Fruit fly (Drosophila melanogaster) whole organism, embryonic: ENCODE measurements around the gene eIF3d1.

ENCODE experiments used
- Asciz ChIP-seq: fragments of 200-800 bp; sonication (Bioruptor generic); optimal IDR thresholded peaks from 2 replicates; lab custom pipeline; 2017; ENCODE audit warnings: missing biosample characterization, mild to moderate bottlenecking, missing genetic modification characterization, missing genetic modification reagents
- B-H2 ChIP-seq: fragments of 200-800 bp; sonication (Bioruptor generic); optimal IDR thresholded peaks from 2 replicates; lab custom pipeline; 2018; ENCODE audit warnings: missing biosample characterization, mild to moderate bottlenecking, missing genetic modification characterization
- Bteb2 ChIP-seq: fragments of 200-800 bp; sonication (Bioruptor generic); optimal IDR thresholded peaks from 2 replicates; lab custom pipeline; 2016; ENCODE audit warnings: missing biosample characterization, missing genetic modification characterization
- CG10267 ChIP-seq: fragments of 200-800 bp; sonication (Bioruptor generic); optimal IDR thresholded peaks from 2 replicates; lab custom pipeline; 2018; ENCODE audit warnings: missing biosample characterization, mild to moderate bottlenecking, missing genetic modification characterization, moderate library complexity
- CG11093 ChIP-seq: fragments of 200-800 bp; sonication (Bioruptor generic); IDR thresholded peaks from 3 replicates; pipeline ENCODE4 v1.3.6; 2022; ENCODE audit warnings: missing biosample characterization, missing genetic modification characterization
- CG12071 ChIP-seq: fragments of 200-800 bp; sonication (Bioruptor generic); optimal IDR thresholded peaks from 3 replicates; lab custom pipeline; 2018; ENCODE audit warnings: missing biosample characterization, mild to moderate bottlenecking, missing genetic modification characterization
- CG12104 ChIP-seq: fragments of 200-800 bp; sonication (Bioruptor generic); optimal IDR thresholded peaks from 3 replicates; lab custom pipeline; 2016; ENCODE audit warnings: missing biosample characterization, missing genetic modification characterization
- CG12391 ChIP-seq: fragments of 200-800 bp; sonication (Bioruptor generic); optimal IDR thresholded peaks from 3 replicates; lab custom pipeline; 2018; ENCODE audit warnings: missing biosample characterization, mild to moderate bottlenecking, missing genetic modification characterization, moderate library complexity
- CG1602 ChIP-seq: fragments of 200-800 bp; sonication (Bioruptor generic); optimal IDR thresholded peaks from 3 replicates; lab custom pipeline; 2016; ENCODE audit warnings: missing biosample characterization, missing genetic modification characterization
- CG1603 ChIP-seq: fragments of 200-800 bp; sonication (Bioruptor generic); optimal IDR thresholded peaks from 2 replicates; lab custom pipeline; 2019; ENCODE audit warnings: missing biosample characterization, mild to moderate bottlenecking, missing genetic modification characterization, moderate library complexity
- CG16863 ChIP-seq: fragments of 200-800 bp; sonication (Bioruptor generic); optimal IDR thresholded peaks from 3 replicates; lab custom pipeline; 2016; ENCODE audit warnings: missing biosample characterization, missing genetic modification characterization
- CG17186 ChIP-seq: fragments of 200-800 bp; sonication (Bioruptor generic); optimal IDR thresholded peaks from 3 replicates; lab custom pipeline; 2017; ENCODE audit warnings: missing biosample characterization, missing genetic modification reagents, missing genetic modification characterization
- CG2712 ChIP-seq: fragments of 200-800 bp; optimal IDR thresholded peaks from 3 replicates; lab custom pipeline; 2019; ENCODE audit warnings: missing biosample characterization, mild to moderate bottlenecking, missing genetic modification characterization, moderate library complexity
- CG2875 ChIP-seq: fragments of 200-800 bp; sonication (Bioruptor generic); optimal IDR thresholded peaks from 2 replicates; lab custom pipeline; 2017; ENCODE audit warnings: missing biosample characterization, mild to moderate bottlenecking, missing genetic modification characterization, missing genetic modification reagents
- CG43689 ChIP-seq: fragments of 200-800 bp; sonication (Bioruptor generic); IDR thresholded peaks from 2 replicates; pipeline ENCODE4 v1.3.6; 2022; ENCODE audit warnings: missing biosample characterization, missing genetic modification characterization
- CG4707 ChIP-seq: fragments of 200-800 bp; sonication (Bioruptor generic); optimal IDR thresholded peaks from 2 replicates; lab custom pipeline; 2018; ENCODE audit warnings: missing biosample characterization, mild to moderate bottlenecking, missing genetic modification characterization, moderate library complexity
- CG4854 ChIP-seq: fragments of 200-800 bp; sonication (Bioruptor generic); optimal IDR thresholded peaks from 2 replicates; lab custom pipeline; 2016; ENCODE audit warnings: missing biosample characterization, missing genetic modification characterization, inconsistent platforms
- CrebB ChIP-seq: fragments of 200-800 bp; sonication (Bioruptor generic); optimal IDR thresholded peaks from 3 replicates; lab custom pipeline; 2018; ENCODE audit warnings: missing biosample characterization, mild to moderate bottlenecking, missing genetic modification characterization
- Dp ChIP-seq: fragments of 200-800 bp; sonication (Bioruptor generic); optimal IDR thresholded peaks from 2 replicates; lab custom pipeline; 2018; ENCODE audit warnings: missing biosample characterization, mild to moderate bottlenecking, missing genetic modification characterization, moderate library complexity
- HLH4C ChIP-seq: fragments of 200-800 bp; sonication (Bioruptor generic); IDR thresholded peaks from 3 replicates; pipeline ENCODE4 v1.3.6; 2022; ENCODE audit warnings: missing biosample characterization, missing genetic modification characterization; ENCODE audit not compliant: partially characterized antibody
- HmgD ChIP-seq: fragments of 200-800 bp; sonication (Bioruptor generic); optimal IDR thresholded peaks from 3 replicates; lab custom pipeline; 2016; ENCODE audit warnings: missing biosample characterization, missing genetic modification characterization
- Hmr ChIP-seq: fragments of 200-800 bp; sonication (Bioruptor generic); optimal IDR thresholded peaks from 3 replicates; lab custom pipeline; 2017; ENCODE audit warnings: mild to moderate bottlenecking, missing biosample characterization, missing genetic modification reagents, missing genetic modification characterization
- NC2β ChIP-seq: fragments of 200-800 bp; sonication (Bioruptor generic); optimal IDR thresholded peaks from 2 replicates; lab custom pipeline; 2016; ENCODE audit warnings: missing biosample characterization, missing genetic modification characterization
- Poxn ChIP-seq: fragments of 200-800 bp; sonication (Bioruptor generic); IDR thresholded peaks from 2 replicates; pipeline ENCODE4 v1.3.6; 2022; ENCODE audit warnings: missing biosample characterization, missing genetic modification characterization
- Six4 ChIP-seq: fragments of 200-800 bp; sonication (Bioruptor generic); optimal IDR thresholded peaks from 2 replicates; lab custom pipeline; 2016; ENCODE audit warnings: missing biosample characterization, missing genetic modification characterization
- Taf1 ChIP-seq: fragments of 200-800 bp; sonication (Bioruptor generic); IDR thresholded peaks from 2 replicates; pipeline ENCODE4 v1.3.6; 2022; ENCODE audit warnings: missing biosample characterization, missing genetic modification characterization
- Tbp ChIP-seq: fragments of >200 bp; optimal IDR thresholded peaks from 2 replicates; lab custom pipeline; 2018; ENCODE audit warnings: missing biosample characterization, missing genetic modification characterization
- Xbp1 ChIP-seq: fragments of 200-800 bp; sonication (Bioruptor generic); optimal IDR thresholded peaks from 3 replicates; lab custom pipeline; 2016; ENCODE audit warnings: missing biosample characterization, mild to moderate bottlenecking, missing genetic modification characterization
- cato ChIP-seq: fragments of 200-800 bp; sonication (Bioruptor generic); optimal IDR thresholded peaks from 2 replicates; lab custom pipeline; 2016; ENCODE audit warnings: missing biosample characterization, missing genetic modification characterization, borderline replicate concordance
- cg ChIP-seq: fragments of 200-800 bp; sonication (Bioruptor generic); optimal IDR thresholded peaks from 3 replicates; lab custom pipeline; 2019; ENCODE audit warnings: missing biosample characterization, mild to moderate bottlenecking, missing genetic modification characterization, moderate library complexity
- ci ChIP-seq: fragments of 200-800 bp; sonication (Bioruptor generic); IDR thresholded peaks from 3 replicates; pipeline ENCODE4 v1.3.6; 2022; ENCODE audit warnings: missing biosample characterization, missing genetic modification characterization
- ems ChIP-seq: fragments of 200-800 bp; sonication (Bioruptor generic); optimal IDR thresholded peaks from 3 replicates; lab custom pipeline; 2016; ENCODE audit warnings: missing biosample characterization, missing genetic modification characterization
- en ChIP-seq: fragments of 200-800 bp; sonication (Bioruptor generic); optimal IDR thresholded peaks from 2 replicates; lab custom pipeline; 2016; ENCODE audit warnings: missing biosample characterization, missing genetic modification characterization
- exex ChIP-seq: fragments of 200-800 bp; sonication (Bioruptor generic); optimal IDR thresholded peaks from 4 replicates; lab custom pipeline; 2018; ENCODE audit warnings: missing biosample characterization, mild to moderate bottlenecking, missing genetic modification characterization, moderate library complexity
- fd96Cb ChIP-seq: fragments of 200-800 bp; sonication (Bioruptor generic); optimal IDR thresholded peaks from 2 replicates; lab custom pipeline; 2018; ENCODE audit warnings: missing biosample characterization, mild to moderate bottlenecking, missing genetic modification characterization, moderate library complexity
- grau ChIP-seq: fragments of 200-800 bp; optimal IDR thresholded peaks from 3 replicates; lab custom pipeline; 2019; ENCODE audit warnings: missing biosample characterization, mild to moderate bottlenecking, missing genetic modification characterization, moderate library complexity
- gsb ChIP-seq: fragments of 200-800 bp; sonication (Bioruptor generic); IDR thresholded peaks from 2 replicates; pipeline ENCODE4 v1.3.6; 2022; ENCODE audit warnings: missing biosample characterization, missing genetic modification characterization
- kah ChIP-seq: fragments of 200-800 bp; sonication (Bioruptor generic); optimal IDR thresholded peaks from 2 replicates; lab custom pipeline; 2018; ENCODE audit warnings: missing biosample characterization, mild to moderate bottlenecking, missing genetic modification characterization
- ken ChIP-seq: fragments of 200-800 bp; sonication (Bioruptor generic); IDR thresholded peaks from 3 replicates; pipeline ENCODE4 v1.3.6; 2022; ENCODE audit warnings: missing biosample characterization, missing genetic modification characterization
- lmd ChIP-seq: fragments of 200-800 bp; sonication (Bioruptor generic); IDR thresholded peaks from 2 replicates; pipeline ENCODE4 v1.3.6; 2022; ENCODE audit warnings: missing biosample characterization, missing genetic modification characterization
- lov ChIP-seq, 2 experiments: fragments of 200-800 bp in 1 of 2; fragments of >200 bp in 1 of 2; sonication (Bioruptor generic) in 1 of 2; IDR thresholded peaks in 1 of 2; optimal IDR thresholded peaks in 1 of 2; 2 replicates in 1 of 2; 3 replicates in 1 of 2; pipeline versions ENCODE4 v1.3.6 to Lab custom; 2017 to 2022; ENCODE audit warnings: missing biosample characterization in 1 of 2, missing genetic modification characterization in 1 of 2
- onecut ChIP-seq: fragments of 200-800 bp; sonication (Bioruptor generic); IDR thresholded peaks from 2 replicates; pipeline ENCODE4 v1.3.6; 2022; ENCODE audit warnings: missing biosample characterization, missing genetic modification characterization
- pros ChIP-seq: fragments of 200-800 bp; sonication (Bioruptor generic); optimal IDR thresholded peaks from 3 replicates; lab custom pipeline; 2019; ENCODE audit warnings: missing biosample characterization, mild to moderate bottlenecking, missing genetic modification characterization, moderate library complexity
- pzg ChIP-seq: fragments of 200-800 bp; sonication (Bioruptor generic); optimal IDR thresholded peaks from 3 replicates; lab custom pipeline; 2018; ENCODE audit warnings: missing biosample characterization, mild to moderate bottlenecking, missing genetic modification characterization, moderate library complexity
- rib ChIP-seq: fragments of 200-800 bp; sonication (Bioruptor generic); IDR thresholded peaks from 2 replicates; pipeline ENCODE4 v1.3.6; 2022; ENCODE audit warnings: missing biosample characterization, missing genetic modification characterization
- sima ChIP-seq: fragments of 200-800 bp; sonication (Bioruptor generic); optimal IDR thresholded peaks from 2 replicates; lab custom pipeline; 2016; ENCODE audit warnings: missing biosample characterization, missing genetic modification characterization
- stwl ChIP-seq: fragments of 200-800 bp; sonication (Bioruptor generic); optimal IDR thresholded peaks from 3 replicates; lab custom pipeline; 2018; ENCODE audit warnings: missing biosample characterization, mild to moderate bottlenecking, missing genetic modification characterization, moderate library complexity
- tgo ChIP-seq: fragments of 200-800 bp; sonication (Bioruptor generic); IDR thresholded peaks from 3 replicates; pipeline ENCODE4 v1.3.6; 2022; ENCODE audit warnings: missing biosample characterization, missing genetic modification characterization
- zen ChIP-seq: fragments of 200-800 bp; sonication (Bioruptor generic); optimal IDR thresholded peaks from 3 replicates; lab custom pipeline; 2018; ENCODE audit warnings: missing biosample characterization, mild to moderate bottlenecking, missing genetic modification characterization, moderate library complexity

The eIF3d1 gene

dm6 chr3R:23729632-23730471 is 50.0 kb downstream of the eIF3d1 start (continued):
- TF ChIP-seq lov (optimal IDR thresholded peaks at IDR 0.05; lab: Kevin White, UChicago) (no peak), lov (GFP tag; IDR thresholded peaks at IDR 0.05; lab: Robert Waterston, UW) (no peak), Dp (GFP tag; lab: Kevin White, UChicago) (no peak), gsb (GFP tag; lab: Robert Waterston, UW) (peak; percentile 36; the same call in 1 of the 2 replicates), tgo (GFP tag; lab: Robert Waterston, UW) (no peak), cg (GFP tag; lab: Kevin White, UChicago) (no peak), CG1603 (tag; lab: Kevin White, UChicago) (no peak), CG1602 (GFP tag; lab: Kevin White, UChicago) (no peak), ci (peak; percentile 63; the same call in 2 of the 3 replicates), CG12104 (GFP tag; lab: Kevin White, UChicago) (no peak), CrebB (peak; percentile 25), CG4854 (GFP tag; lab: Kevin White, UChicago) (no peak), CG10267 (no peak), kah (GFP tag; lab: Kevin White, UChicago) (no peak), pros (peak; percentile 89), Asciz (GFP tag; lab: Kevin White, UChicago) (no peak), NC2β (GFP tag; lab: Kevin White, UChicago) (no peak), exex (tag; lab: Kevin White, UChicago) (peak; percentile 45), CG16863 (GFP tag; lab: Kevin White, UChicago) (no peak), onecut (peak; percentile 19; the same call in 1 of the 2 replicates), lmd (GFP tag; lab: Robert Waterston, UW) (no peak), CG11093 (GFP tag; lab: Robert Waterston, UW) (no peak), HLH4C (GFP tag; lab: Robert Waterston, UW) (peak; percentile 64), CG17186 (GFP tag; lab: Kevin White, UChicago) (no peak), cato (GFP tag; lab: Kevin White, UChicago) (no peak), zen (no peak), fd96Cb (tag; lab: Kevin White, UChicago) (no peak), CG43689 (no peak), CG12071 (GFP tag; lab: Kevin White, UChicago) (peak; percentile 20), CG12391 (tag; lab: Kevin White, UChicago) (no peak), Bteb2 (no peak), grau (tag; lab: Kevin White, UChicago) (peak; percentile 14), CG4707 (GFP tag; lab: Kevin White, UChicago) (no peak), Tbp (peak; percentile 99), Hmr (GFP tag; lab: Kevin White, UChicago) (peak; percentile 32), Xbp1 (GFP tag; lab: Kevin White, UChicago) (no peak), pzg (GFP tag; lab: Kevin White, UChicago) (no peak), ken (0 out of 3 replicates have a peak, but pooled peaks have one; percentile 40), Six4 (GFP tag; lab: Kevin White, UChicago) (no peak), stwl (no peak), Poxn (no peak), sima (GFP tag; lab: Kevin White, UChicago) (no peak), ems (GFP tag; lab: Kevin White, UChicago) (no peak), CG2875 (GFP tag; lab: Kevin White, UChicago) (peak; percentile 18), rib (peak; percentile 93), HmgD (no peak), CG2712 (tag; lab: Kevin White, UChicago) (no peak), en (GFP tag; lab: Kevin White, UChicago) (no peak), B-H2 (GFP tag; lab: Kevin White, UChicago) (no peak), Taf1 (GFP tag; lab: Robert Waterston, UW) (no peak)
